Fruit fly (Drosophila melanogaster) whole organism, embryonic: Measurements from ENCODE around the gene Lim1.
A peak's percentile ranks its signal among the peaks of the same experiment; 100 is the strongest.

Experiments used
- CG1024 ChIP-seq: fragments of 200-800 bp; sonication (Bioruptor generic); IDR thresholded peaks from 2 replicates; pipeline ENCODE4 v1.3.6; 2022; ENCODE audit warnings: missing biosample characterization, missing genetic modification characterization
- CG10267 ChIP-seq: fragments of 200-800 bp; sonication (Bioruptor generic); optimal IDR thresholded peaks from 2 replicates; lab custom pipeline; 2018; ENCODE audit warnings: missing biosample characterization, mild to moderate bottlenecking, missing genetic modification characterization, moderate library complexity
- CG10979 ChIP-seq: fragments of 200-800 bp; sonication (Bioruptor generic); optimal IDR thresholded peaks from 2 replicates; lab custom pipeline; 2018; ENCODE audit warnings: missing biosample characterization, mild to moderate bottlenecking, missing genetic modification characterization, moderate library complexity
- CG15696 ChIP-seq: fragments of 200-800 bp; sonication (Bioruptor generic); optimal IDR thresholded peaks from 2 replicates; lab custom pipeline; 2019; ENCODE audit warnings: missing biosample characterization, mild to moderate bottlenecking, missing genetic modification characterization, moderate library complexity
- CG17385 ChIP-seq: fragments of 200-800 bp; sonication (Bioruptor generic); optimal IDR thresholded peaks from 3 replicates; lab custom pipeline; 2018; ENCODE audit warnings: missing biosample characterization, mild to moderate bottlenecking, missing genetic modification characterization
- CG2712 ChIP-seq: fragments of 200-800 bp; optimal IDR thresholded peaks from 3 replicates; lab custom pipeline; 2019; ENCODE audit warnings: missing biosample characterization, mild to moderate bottlenecking, missing genetic modification characterization, moderate library complexity
- CG2889 ChIP-seq: fragments of 200-800 bp; sonication (Bioruptor generic); IDR thresholded peaks from 3 replicates; pipeline ENCODE4 v1.3.6; 2022; ENCODE audit warnings: missing biosample characterization, missing genetic modification characterization
- CG30403 ChIP-seq: fragments of 200-800 bp; sonication (Bioruptor generic); optimal IDR thresholded peaks from 3 replicates; lab custom pipeline; 2016; ENCODE audit warnings: missing biosample characterization, missing genetic modification characterization
- CG31365 ChIP-seq: fragments of 200-800 bp; sonication (Bioruptor generic); optimal IDR thresholded peaks from 2 replicates; lab custom pipeline; 2018; ENCODE audit warnings: missing biosample characterization, mild to moderate bottlenecking, missing genetic modification characterization
- CG32532 ChIP-seq: fragments of 200-800 bp; sonication (Bioruptor generic); IDR thresholded peaks from 2 replicates; pipeline ENCODE4 v1.3.6; 2022; ENCODE audit warnings: missing biosample characterization, missing genetic modification characterization
- CG5953 ChIP-seq: fragments of 200-800 bp; sonication (Bioruptor generic); IDR thresholded peaks from 2 replicates; pipeline ENCODE4 v1.3.6; 2022; ENCODE audit warnings: missing biosample characterization, missing genetic modification characterization
- CG7556 ChIP-seq: fragments of 200-800 bp; sonication (Bioruptor generic); optimal IDR thresholded peaks from 2 replicates; lab custom pipeline; 2017; ENCODE audit warnings: missing biosample characterization, mild to moderate bottlenecking, missing genetic modification characterization
- Dbx ChIP-seq: fragments of 200-800 bp; sonication (Bioruptor generic); IDR thresholded peaks from 3 replicates; pipeline ENCODE4 v1.3.6; 2022; ENCODE audit warnings: missing biosample characterization, missing genetic modification characterization
- E2f2 ChIP-seq: fragments of 200-800 bp; sonication (Bioruptor generic); IDR thresholded peaks from 2 replicates; pipeline ENCODE4 v1.3.6; 2022; ENCODE audit warnings: missing biosample characterization, missing genetic modification characterization
- Gug ChIP-seq: fragments of 200-800 bp; sonication (Bioruptor generic); IDR thresholded peaks from 4 replicates; pipeline ENCODE4 v1.3.6; 2022; ENCODE audit warnings: missing biosample characterization, missing genetic modification characterization
- Hmr ChIP-seq: fragments of 200-800 bp; sonication (Bioruptor generic); optimal IDR thresholded peaks from 3 replicates; lab custom pipeline; 2017; ENCODE audit warnings: mild to moderate bottlenecking, missing biosample characterization, missing genetic modification reagents, missing genetic modification characterization
- Mad ChIP-seq: fragments of 200-800 bp; sonication (Bioruptor generic); optimal IDR thresholded peaks from 2 replicates; lab custom pipeline; 2016; ENCODE audit warnings: missing biosample characterization, missing genetic modification characterization
- Meics ChIP-seq: fragments of 200-800 bp; sonication (Bioruptor generic); optimal IDR thresholded peaks from 2 replicates; lab custom pipeline; 2017; ENCODE audit warnings: missing biosample characterization, mild to moderate bottlenecking, missing genetic modification characterization
- NC2α ChIP-seq: fragments of 200-800 bp; sonication (Bioruptor generic); optimal IDR thresholded peaks from 2 replicates; lab custom pipeline; 2016; ENCODE audit warnings: missing biosample characterization, missing genetic modification characterization
- NC2β ChIP-seq: fragments of 200-800 bp; sonication (Bioruptor generic); optimal IDR thresholded peaks from 2 replicates; lab custom pipeline; 2016; ENCODE audit warnings: missing biosample characterization, missing genetic modification characterization
- Stat92E ChIP-seq, 3 experiments: fragments of >200 bp in 2 of 3; fragments of 200-800 bp in 1 of 3; sonication (Bioruptor generic) in 1 of 3; optimal IDR thresholded peaks; 2 replicates each; lab custom pipeline; 2017 to 2019; ENCODE audit warnings: missing biosample characterization in 3 of 3, missing genetic modification characterization in 3 of 3, mild to moderate bottlenecking in 1 of 3, moderate library complexity in 1 of 3
- ab ChIP-seq: fragments of 200-800 bp; sonication (Bioruptor generic); optimal IDR thresholded peaks from 2 replicates; lab custom pipeline; 2016; ENCODE audit warnings: missing biosample characterization, missing genetic modification characterization
- bowl ChIP-seq: fragments of 200-800 bp; sonication (Bioruptor generic); IDR thresholded peaks from 2 replicates; pipeline ENCODE4 v1.3.6; 2022; ENCODE audit warnings: missing biosample characterization, missing genetic modification characterization
- cad ChIP-seq: fragments of >200 bp; optimal IDR thresholded peaks from 2 replicates; lab custom pipeline; 2017; ENCODE audit warnings: missing biosample characterization, missing genetic modification characterization
- caup ChIP-seq: fragments of 200-800 bp; sonication (Bioruptor generic); optimal IDR thresholded peaks from 3 replicates; lab custom pipeline; 2017; ENCODE audit warnings: missing biosample characterization, mild to moderate bottlenecking, missing genetic modification characterization, moderate library complexity; ENCODE audit not compliant: severe bottlenecking
- chif ChIP-seq, 2 experiments: fragments of 200-800 bp; sonication (Bioruptor generic); optimal IDR thresholded peaks; 3 replicates each; lab custom pipeline; 2016; ENCODE audit warnings: missing biosample characterization in 2 of 2, missing genetic modification characterization in 2 of 2
- cwo ChIP-seq: fragments of 200-800 bp; sonication (Bioruptor generic); optimal IDR thresholded peaks from 3 replicates; lab custom pipeline; 2017; ENCODE audit warnings: missing biosample characterization, missing genetic modification characterization, mild to moderate bottlenecking, moderate library complexity, missing genetic modification reagents
- dati ChIP-seq: fragments of 200-800 bp; sonication (Bioruptor generic); IDR thresholded peaks from 2 replicates; pipeline ENCODE4 v1.3.6; 2022; ENCODE audit warnings: missing biosample characterization, missing genetic modification characterization
- grau ChIP-seq: fragments of 200-800 bp; optimal IDR thresholded peaks from 3 replicates; lab custom pipeline; 2019; ENCODE audit warnings: missing biosample characterization, mild to moderate bottlenecking, missing genetic modification characterization, moderate library complexity
- grn ChIP-seq: fragments of 200-800 bp; sonication (Bioruptor generic); optimal IDR thresholded peaks from 3 replicates; lab custom pipeline; 2017; ENCODE audit warnings: missing biosample characterization, missing genetic modification characterization
- inv ChIP-seq: fragments of 200-800 bp; sonication (Bioruptor generic); IDR thresholded peaks from 2 replicates; pipeline ENCODE4 v1.3.6; 2022; ENCODE audit warnings: missing biosample characterization, missing genetic modification characterization; ENCODE audit not compliant: partially characterized antibody
- nom ChIP-seq: fragments of 200-800 bp; sonication (Bioruptor generic); optimal IDR thresholded peaks from 2 replicates; lab custom pipeline; 2017; ENCODE audit warnings: missing biosample characterization, missing genetic modification characterization, mild to moderate bottlenecking, moderate library complexity, missing genetic modification reagents
- onecut ChIP-seq: fragments of 200-800 bp; sonication (Bioruptor generic); IDR thresholded peaks from 2 replicates; pipeline ENCODE4 v1.3.6; 2022; ENCODE audit warnings: missing biosample characterization, missing genetic modification characterization
- prd ChIP-seq, 3 experiments: fragments of >200 bp in 2 of 3; fragments of 200-800 bp in 1 of 3; sonication (Bioruptor generic) in 1 of 3; optimal IDR thresholded peaks in 2 of 3; IDR thresholded peaks in 1 of 3; 2 replicates in 2 of 3; 3 replicates in 1 of 3; pipeline versions ENCODE4 v1.3.6 to Lab custom; 2017 to 2022; ENCODE audit warnings: missing biosample characterization in 1 of 3, missing genetic modification characterization in 1 of 3
- repo ChIP-seq: fragments of 200-800 bp; sonication (Bioruptor generic); optimal IDR thresholded peaks from 2 replicates; lab custom pipeline; 2016; ENCODE audit warnings: missing biosample characterization, missing genetic modification characterization
- row ChIP-seq: fragments of 200-800 bp; sonication (Bioruptor generic); IDR thresholded peaks from 3 replicates; pipeline ENCODE4 v1.3.6; 2022; ENCODE audit warnings: missing biosample characterization, missing genetic modification characterization
- run ChIP-seq: fragments of 200-800 bp; sonication (Bioruptor generic); optimal IDR thresholded peaks from 3 replicates; lab custom pipeline; 2018; ENCODE audit warnings: missing biosample characterization, mild to moderate bottlenecking, missing genetic modification characterization
- schlank ChIP-seq: fragments of 200-800 bp; sonication (Bioruptor generic); optimal IDR thresholded peaks from 2 replicates; lab custom pipeline; 2018; ENCODE audit warnings: missing biosample characterization, mild to moderate bottlenecking, missing genetic modification characterization
- scrt ChIP-seq: fragments of 200-800 bp; sonication (Bioruptor generic); optimal IDR thresholded peaks from 2 replicates; lab custom pipeline; 2018; ENCODE audit warnings: missing biosample characterization, mild to moderate bottlenecking, missing genetic modification characterization, moderate library complexity
- sens ChIP-seq: fragments of 200-800 bp; sonication (Bioruptor generic); peaks from one replicate; lab custom pipeline; 2016; ENCODE audit warnings: missing biosample characterization, missing genetic modification characterization
- sens-2 ChIP-seq: fragments of 200-800 bp; sonication (Bioruptor generic); IDR thresholded peaks from 2 replicates; pipeline ENCODE4 v1.3.6; 2022; ENCODE audit warnings: missing biosample characterization, missing genetic modification characterization
- sim ChIP-seq: fragments of 200-800 bp; sonication (Bioruptor generic); IDR thresholded peaks from 2 replicates; pipeline ENCODE4 v1.3.6; 2022; ENCODE audit warnings: missing biosample characterization, missing genetic modification characterization
- sima ChIP-seq: fragments of 200-800 bp; sonication (Bioruptor generic); optimal IDR thresholded peaks from 2 replicates; lab custom pipeline; 2016; ENCODE audit warnings: missing biosample characterization, missing genetic modification characterization
- sisA ChIP-seq: fragments of 200-800 bp; sonication (Bioruptor generic); IDR thresholded peaks from 2 replicates; pipeline ENCODE4 v1.3.6; 2022; ENCODE audit warnings: missing biosample characterization, missing genetic modification characterization
- slbo ChIP-seq: fragments of 200-800 bp; sonication (Bioruptor generic); IDR thresholded peaks from 2 replicates; pipeline ENCODE4 v1.3.6; 2022; ENCODE audit warnings: missing biosample characterization, missing genetic modification characterization
- ssp ChIP-seq: fragments of 200-800 bp; sonication (Bioruptor generic); IDR thresholded peaks from 2 replicates; pipeline ENCODE4 v1.3.6; 2022; ENCODE audit warnings: missing biosample characterization, missing genetic modification characterization
- stc ChIP-seq: fragments of 200-800 bp; sonication (Bioruptor generic); IDR thresholded peaks from 2 replicates; pipeline ENCODE4 v1.3.6; 2022; ENCODE audit warnings: missing biosample characterization, missing genetic modification characterization
- trh ChIP-seq: fragments of 200-800 bp; sonication (Bioruptor generic); optimal IDR thresholded peaks from 2 replicates; lab custom pipeline; 2016; ENCODE audit warnings: missing biosample characterization, missing genetic modification characterization
- unpg ChIP-seq: fragments of 200-800 bp; sonication (Bioruptor generic); optimal IDR thresholded peaks from 3 replicates; lab custom pipeline; 2018; ENCODE audit warnings: missing biosample characterization, mild to moderate bottlenecking, missing genetic modification characterization, moderate library complexity
- vvl ChIP-seq: fragments of 200-800 bp; sonication (Bioruptor generic); IDR thresholded peaks from 2 replicates; pipeline ENCODE4 v1.3.6; 2022; ENCODE audit warnings: missing biosample characterization, missing genetic modification characterization
- zen ChIP-seq: fragments of 200-800 bp; sonication (Bioruptor generic); optimal IDR thresholded peaks from 3 replicates; lab custom pipeline; 2018; ENCODE audit warnings: missing biosample characterization, mild to moderate bottlenecking, missing genetic modification characterization, moderate library complexity

Lim1 gene

DNA sequence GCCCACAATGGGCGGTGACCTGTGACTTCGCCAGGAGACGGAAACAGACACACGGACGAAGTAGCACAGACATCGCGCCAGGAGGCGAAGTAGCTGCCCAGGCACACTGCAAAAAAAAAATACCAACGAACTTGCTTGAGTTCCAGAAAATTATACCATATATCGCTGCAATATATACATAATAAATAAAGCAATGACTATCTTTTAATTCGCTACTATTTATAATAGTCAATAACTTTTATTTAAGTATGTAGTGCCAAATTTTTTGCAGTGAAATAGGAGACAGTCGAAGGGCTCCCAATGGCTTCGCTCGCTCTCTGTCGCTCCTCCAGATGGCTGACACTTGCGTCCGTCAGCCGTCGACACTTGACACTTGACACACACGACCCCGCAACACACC is 24.5 kb upstream of the Lim1 start (continued):
- peak; percentile 15 for TF ChIP-seq grau (tag; lab: Kevin White, UChicago)
- TF ChIP-seq NC2α (GFP tag; lab: Kevin White, UChicago): no peak
- no peak for TF ChIP-seq schlank (tag; lab: Kevin White, UChicago)
- peak; percentile 30 for TF ChIP-seq zen (tag; lab: Kevin White, UChicago)
- TF ChIP-seq CG17385 (GFP tag; lab: Kevin White, UChicago): no peak
- no peak for TF ChIP-seq CG2889 (GFP tag; lab: Robert Waterston, UW)
- TF ChIP-seq run (tag; lab: Kevin White, UChicago): no peak
- peak; percentile 11 for TF ChIP-seq unpg (GFP tag; lab: Kevin White, UChicago)
- peak; percentile 24; the same call in 1 of the 2 replicates for TF ChIP-seq sisA (GFP tag; lab: Robert Waterston, UW)
- peak; percentile 30 for TF ChIP-seq CG10267 (tag; lab: Kevin White, UChicago)
- TF ChIP-seq inv: no peak
- TF ChIP-seq nom (GFP tag; lab: Kevin White, UChicago): no peak
- TF ChIP-seq cwo: peak; percentile 7
- peak; percentile 32; the same call in 1 of the 2 replicates for TF ChIP-seq onecut (GFP tag; lab: Robert Waterston, UW)
- peak; percentile 38 for TF ChIP-seq Hmr
- TF ChIP-seq E2f2 (GFP tag; lab: Robert Waterston, UW): no peak
- no peak for TF ChIP-seq dati (GFP tag; lab: Robert Waterston, UW)
- TF ChIP-seq CG2712: peak; percentile 41
- TF ChIP-seq bowl (GFP tag; lab: Robert Waterston, UW): no peak
- peak; percentile 48; the same call in 1 of the 2 replicates for TF ChIP-seq sens-2 (GFP tag; lab: Robert Waterston, UW)
- TF ChIP-seq prd (optimal IDR thresholded peaks at IDR 0.05; lab: Kevin White, UChicago): no peak
- peak; percentile 69 for TF ChIP-seq prd (GFP tag; IDR thresholded peaks at IDR 0.05; lab: Robert Waterston, UW)
- TF ChIP-seq Mad (GFP tag; lab: Kevin White, UChicago): no peak
- no peak for TF ChIP-seq sim (GFP tag; lab: Robert Waterston, UW)
- peak; percentile 50 for TF ChIP-seq slbo (GFP tag; lab: Robert Waterston, UW)
- TF ChIP-seq Stat92E (GFP tag; optimal IDR thresholded peaks at IDR 0.05; lab: Kevin White, UChicago): no peak
- peak; percentile 76 for TF ChIP-seq CG15696 (tag; lab: Kevin White, UChicago)
- TF ChIP-seq scrt (GFP tag; lab: Kevin White, UChicago): peak; percentile 11
- TF ChIP-seq caup (GFP tag; lab: Kevin White, UChicago): peak; percentile 19
- TF ChIP-seq chif (GFP tag; optimal IDR thresholded peaks at IDR 0.05; lab: Kevin White, UChicago): no peak
- TF ChIP-seq cad (GFP tag; lab: Kevin White, UChicago): no peak
- no peak for TF ChIP-seq ab (GFP tag; lab: Kevin White, UChicago)
- no peak for TF ChIP-seq CG5953 (GFP tag; lab: Robert Waterston, UW)
- TF ChIP-seq CG32532 (GFP tag; lab: Robert Waterston, UW): peak; percentile 59; the same call in 1 of the 2 replicates
- TF ChIP-seq CG31365: no peak
- TF ChIP-seq Meics (GFP tag; lab: Kevin White, UChicago): peak; percentile 40
- TF ChIP-seq CG10979 (tag; lab: Kevin White, UChicago): peak; percentile 48
- TF ChIP-seq stc: no peak
- TF ChIP-seq trh (GFP tag; lab: Kevin White, UChicago): no peak
- no peak for TF ChIP-seq CG1024 (GFP tag; lab: Robert Waterston, UW)
- peak; percentile 67 for TF ChIP-seq sens
- peak; percentile 41 for TF ChIP-seq vvl (GFP tag; lab: Robert Waterston, UW)
- TF ChIP-seq ssp (GFP tag; lab: Robert Waterston, UW): peak; percentile 29; the same call in 1 of the 2 replicates
- peak; percentile 41; the same call in 1 of the 3 replicates for TF ChIP-seq Dbx (GFP tag; lab: Robert Waterston, UW)
- TF ChIP-seq CG7556 (GFP tag; lab: Kevin White, UChicago): peak; percentile 45
- 0 out of 4 replicates have a peak, but pooled peaks have one; percentile 21 for TF ChIP-seq Gug (GFP tag; lab: Robert Waterston, UW)
- TF ChIP-seq NC2β (GFP tag; lab: Kevin White, UChicago): no peak
- TF ChIP-seq grn (GFP tag; lab: Kevin White, UChicago): no peak
- TF ChIP-seq repo: no peak
- TF ChIP-seq CG30403 (GFP tag; lab: Kevin White, UChicago): peak; percentile 14
- TF ChIP-seq sima (GFP tag; lab: Kevin White, UChicago): no peak
- TF ChIP-seq row: peak; percentile 67
